Fruit fly (Drosophila melanogaster): ENCODE data around the gene CG12121.

CG12121 gene

dm6 chrX:9193604-9194003, 38.6 kb downstream of the CG12121 start, which contains the start of gene CG12106 (continued):
- TF ChIP-seq tx (GFP tag; optimal IDR thresholded peaks at IDR 0.05) (no peak), Bgb (GFP tag; IDR thresholded peaks at IDR 0.05; ENCODE audit: partially characterized antibody) (no peak), Nf-YA (GFP tag; IDR thresholded peaks at IDR 0.05) (no peak), ftz-f1 (GFP tag; optimal IDR thresholded peaks at IDR 0.05) (no peak), pum (GFP tag; optimal IDR thresholded peaks at IDR 0.05) (peak; percentile 46), ato (GFP tag; IDR thresholded peaks at IDR 0.05; ENCODE audit: partially characterized antibody) (no peak), CG10274 (GFP tag; optimal IDR thresholded peaks at IDR 0.05) (peak; percentile 36), p53 (GFP tag; optimal IDR thresholded peaks at IDR 0.05) (no peak), vnd (GFP tag; IDR thresholded peaks at IDR 0.05; ENCODE audit: partially characterized antibody) (no peak), Pdp1 (GFP tag; optimal IDR thresholded peaks at IDR 0.05) (peak in 1 of 2 experiments; percentile 20), Nf-YC (tag; optimal IDR thresholded peaks at IDR 0.05) (peak; percentile 42), trem (tag; optimal IDR thresholded peaks at IDR 0.05) (peak; percentile 26), CG2875 (GFP tag; optimal IDR thresholded peaks at IDR 0.05) (no peak), CG15601 (tag; optimal IDR thresholded peaks at IDR 0.05) (peak; percentile 13), CG3847 (GFP tag; IDR thresholded peaks at IDR 0.05) (no peak), ab (GFP tag; optimal IDR thresholded peaks at IDR 0.05) (no peak), Mrtf (GFP tag; IDR thresholded peaks at IDR 0.05) (peak; percentile 24; the same call in 1 of the 3 replicates), CG1647 (GFP tag; optimal IDR thresholded peaks at IDR 0.05) (no peak), bbx (GFP tag; IDR thresholded peaks at IDR 0.05; ENCODE audit: partially characterized antibody) (no peak), gcm2 (GFP tag; optimal IDR thresholded peaks at IDR 0.05) (no peak), CG18764 (GFP tag; optimal IDR thresholded peaks at IDR 0.05) (no peak), CG13775 (GFP tag; optimal IDR thresholded peaks at IDR 0.05) (no peak), twi (tag; optimal IDR thresholded peaks at IDR 0.05) (no peak), CTCF (GFP tag; optimal IDR thresholded peaks at IDR 0.05) (no peak), CG15479 (GFP tag; optimal IDR thresholded peaks at IDR 0.05) (peak; percentile 29), pros (GFP tag; optimal IDR thresholded peaks at IDR 0.05) (no peak), HLHmδ (GFP tag; optimal IDR thresholded peaks at IDR 0.05) (no peak), jigr1 (GFP tag; IDR thresholded peaks at IDR 0.05) (no peak), Chrac-16 (GFP tag; optimal IDR thresholded peaks at IDR 0.05) (peak; percentile 44), nau (GFP tag; optimal IDR thresholded peaks at IDR 0.05) (no peak), Usf (GFP tag; optimal IDR thresholded peaks at IDR 0.05) (no peak), CG18262 (tag; optimal IDR thresholded peaks at IDR 0.05) (peak; percentile 36), CG1024 (GFP tag; IDR thresholded peaks at IDR 0.05) (no peak), CG12391 (tag; optimal IDR thresholded peaks at IDR 0.05) (peak; percentile 47), CG9437 (GFP tag; optimal IDR thresholded peaks at IDR 0.05) (no peak), Oli (tag; optimal IDR thresholded peaks at IDR 0.05) (peak; percentile 25), CG12744 (GFP tag; optimal IDR thresholded peaks at IDR 0.05) (peak; percentile 19), CG4854 (GFP tag; optimal IDR thresholded peaks at IDR 0.05) (peak; percentile 8), odd (GFP tag; optimal IDR thresholded peaks at IDR 0.05) (no peak), GATAe (GFP tag; conservative IDR thresholded peaks at IDR 0.05) (no peak), CG1233 (GFP tag; optimal IDR thresholded peaks at IDR 0.05) (no peak), Xrp1 (GFP tag; IDR thresholded peaks at IDR 0.05) (peak; percentile 41; the same call in 1 of the 2 replicates), so (GFP tag; IDR thresholded peaks at IDR 0.05) (no peak), MTF-1 (GFP tag; optimal IDR thresholded peaks at IDR 0.05; ENCODE audit: borderline replicate concordance) (no peak), Scr (GFP tag; IDR thresholded peaks at IDR 0.05; ENCODE audit: partially characterized antibody) (no peak), CG18011 (GFP tag; optimal IDR thresholded peaks at IDR 0.05) (no peak), unpg (GFP tag; optimal IDR thresholded peaks at IDR 0.05) (peak; percentile 59), Sox102F (GFP tag; optimal IDR thresholded peaks at IDR 0.05) (no peak), Camta (GFP tag; optimal IDR thresholded peaks at IDR 0.05) (no peak), CG10209 (GFP tag; optimal IDR thresholded peaks at IDR 0.05) (peak; percentile 12), lbe (GFP tag; optimal IDR thresholded peaks at IDR 0.05) (peak; percentile 12)

Measured in whole organism, embryonic.